Worm (Caenorhabditis elegans) whole organism, midembryonic: Measurements from ENCODE around the gene ntl-4.

Source experiments
- cog-1 ChIP-seq: sonication (generic microtip); optimal IDR thresholded peaks from 2 replicates; lab custom pipeline; 2016; ENCODE audit warnings: missing genetic modification characterization, missing compliant biosample characterization
- flt-1 ChIP-seq: fragments of 200-800 bp; sonication (Bioruptor generic); IDR thresholded peaks from 2 replicates; pipeline ENCODE4 v1.3.6; 2022; ENCODE audit warnings: missing genetic modification characterization, missing compliant biosample characterization
- med-1 ChIP-seq: sonication (generic microtip); optimal IDR thresholded peaks from 2 replicates; lab custom pipeline; 2017; ENCODE audit warnings: missing genetic modification characterization, mild to moderate bottlenecking, missing compliant biosample characterization, antibody characterized with exemption, missing genetic modification reagents; ENCODE audit not compliant: insufficient read depth
- ztf-23 ChIP-seq: fragments of 200-800 bp; sonication (Bioruptor generic); IDR thresholded peaks from 2 replicates; pipeline ENCODE4 v1.3.6; 2022; ENCODE audit warnings: missing genetic modification reagents, missing genetic modification characterization, missing compliant biosample characterization

DNA sequence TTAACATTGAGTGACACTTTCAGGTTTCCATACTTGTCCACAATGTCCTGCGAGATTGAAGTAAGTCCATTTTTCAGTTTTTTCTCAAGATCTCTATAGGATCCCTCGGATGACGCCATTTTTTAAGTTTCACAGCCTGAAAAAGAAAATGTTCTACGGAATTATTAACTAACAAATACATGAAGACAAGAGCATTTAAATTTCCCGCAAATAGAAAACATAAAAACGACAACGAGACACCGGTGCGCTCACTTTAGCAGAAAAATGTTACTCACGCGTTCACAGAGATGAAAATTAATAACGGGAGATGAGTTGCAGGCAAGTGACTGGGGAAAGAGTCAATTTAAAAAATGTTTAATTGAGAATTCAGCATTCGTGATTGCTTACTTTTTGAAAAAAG, 36.1 kb downstream of the ntl-4 start, which contains the start of gene czw-1:
- TF ChIP-seq med-1 (GFP tag; lab: Kevin White, UChicago) = no peak
- TF ChIP-seq flt-1 = no peak
- TF ChIP-seq cog-1 = no peak
- TF ChIP-seq ztf-23 = no peak
